Fruit fly (Drosophila melanogaster) S2 (cell line): ENCODE results near the gene pr.

Experiments
- CG8478 ChIP-seq: fragments of >200 bp; optimal IDR thresholded peaks from 2 replicates; lab custom pipeline; 2018
- CTCF ChIP-seq, 2 experiments: fragments of >200 bp; optimal IDR thresholded peaks; 2 replicates each; lab custom pipeline; 2018

DNA sequence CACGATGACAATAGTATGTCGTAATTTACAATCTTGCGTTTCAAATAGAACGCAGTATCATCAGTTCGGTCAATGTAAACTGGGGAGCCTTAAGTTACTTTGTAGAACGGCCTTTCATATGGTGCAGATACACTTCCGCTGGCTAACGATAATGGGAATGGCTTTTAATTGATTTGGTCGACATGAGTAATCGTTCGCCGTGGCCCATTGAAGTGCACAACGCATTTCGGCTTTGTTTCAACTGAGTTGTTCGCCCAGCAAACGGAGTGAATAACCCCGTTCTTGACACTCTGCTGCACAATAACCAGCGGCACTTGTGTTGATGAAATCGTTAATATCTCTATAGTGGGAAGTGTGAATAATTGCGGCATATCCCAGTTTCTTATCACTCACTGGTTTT lies 7.3 kb downstream of the pr start:
- TF ChIP-seq CG8478 (no peak), CTCF (optimal IDR thresholded peaks at IDR 0.05; lab: Kevin White, UChicago) (no peak)
